Fruit fly (Drosophila melanogaster) whole organism, embryonic: ENCODE data around the gene CG11768.
A peak's percentile ranks its signal among the peaks of the same experiment; 100 is the strongest.

Experiments
- BEAF-32 ChIP-seq: fragments of 200-800 bp; sonication (Bioruptor generic); optimal IDR thresholded peaks from 3 replicates; lab custom pipeline; 2017; ENCODE audit warnings: missing biosample characterization, missing genetic modification characterization, mild to moderate bottlenecking, moderate library complexity, missing genetic modification reagents
- CG10267 ChIP-seq: fragments of 200-800 bp; sonication (Bioruptor generic); optimal IDR thresholded peaks from 2 replicates; lab custom pipeline; 2018; ENCODE audit warnings: missing biosample characterization, mild to moderate bottlenecking, missing genetic modification characterization, moderate library complexity
- CG13287 ChIP-seq: fragments of 200-800 bp; sonication (Bioruptor generic); IDR thresholded peaks from 2 replicates; pipeline ENCODE4 v1.3.6; 2022; ENCODE audit warnings: missing biosample characterization, missing genetic modification characterization; ENCODE audit not compliant: partially characterized antibody
- CG14860 ChIP-seq: fragments of 200-800 bp; sonication (Bioruptor generic); IDR thresholded peaks from 3 replicates; pipeline ENCODE4 v1.3.6; 2022; ENCODE audit warnings: missing biosample characterization, missing genetic modification characterization; ENCODE audit not compliant: partially characterized antibody
- CG1529 ChIP-seq: fragments of 200-800 bp; sonication (Bioruptor generic); optimal IDR thresholded peaks from 3 replicates; lab custom pipeline; 2018; ENCODE audit warnings: missing biosample characterization, missing genetic modification characterization
- CG18011 ChIP-seq: fragments of 200-800 bp; sonication (Bioruptor generic); optimal IDR thresholded peaks from 2 replicates; lab custom pipeline; 2017; ENCODE audit warnings: missing biosample characterization, missing genetic modification characterization, mild to moderate bottlenecking, moderate library complexity, missing genotype
- CG31365 ChIP-seq: fragments of 200-800 bp; sonication (Bioruptor generic); optimal IDR thresholded peaks from 2 replicates; lab custom pipeline; 2018; ENCODE audit warnings: missing biosample characterization, mild to moderate bottlenecking, missing genetic modification characterization
- CG4617 ChIP-seq: fragments of 200-800 bp; sonication (Bioruptor generic); optimal IDR thresholded peaks from 3 replicates; lab custom pipeline; 2016; ENCODE audit warnings: missing biosample characterization, missing genetic modification characterization, borderline replicate concordance
- CG9609 ChIP-seq: fragments of 200-800 bp; sonication (Bioruptor generic); optimal IDR thresholded peaks from 3 replicates; lab custom pipeline; 2016; ENCODE audit warnings: missing biosample characterization, missing genetic modification characterization
- CG9797 ChIP-seq: fragments of 200-800 bp; sonication (Bioruptor generic); optimal IDR thresholded peaks from 3 replicates; lab custom pipeline; 2018; ENCODE audit warnings: missing biosample characterization, mild to moderate bottlenecking, missing genetic modification characterization
- Camta ChIP-seq: fragments of 200-800 bp; sonication (Bioruptor generic); optimal IDR thresholded peaks from 2 replicates; lab custom pipeline; 2016; ENCODE audit warnings: missing biosample characterization, missing genetic modification characterization
- Dp ChIP-seq: fragments of 200-800 bp; sonication (Bioruptor generic); optimal IDR thresholded peaks from 2 replicates; lab custom pipeline; 2018; ENCODE audit warnings: missing biosample characterization, mild to moderate bottlenecking, missing genetic modification characterization, moderate library complexity
- E2f2 ChIP-seq: fragments of 200-800 bp; sonication (Bioruptor generic); IDR thresholded peaks from 2 replicates; pipeline ENCODE4 v1.3.6; 2022; ENCODE audit warnings: missing biosample characterization, missing genetic modification characterization
- HLHmδ ChIP-seq: fragments of 200-800 bp; sonication (Bioruptor generic); optimal IDR thresholded peaks from 2 replicates; lab custom pipeline; 2018; ENCODE audit warnings: missing biosample characterization, mild to moderate bottlenecking, missing genetic modification characterization, moderate library complexity
- HmgZ ChIP-seq: fragments of 200-800 bp; sonication (Bioruptor generic); optimal IDR thresholded peaks from 2 replicates; lab custom pipeline; 2018; ENCODE audit warnings: missing biosample characterization, mild to moderate bottlenecking, missing genetic modification characterization
- Lhr ChIP-seq: fragments of 200-800 bp; sonication (Bioruptor generic); optimal IDR thresholded peaks from 3 replicates; lab custom pipeline; 2017; ENCODE audit warnings: mild to moderate bottlenecking, missing biosample characterization, missing genetic modification reagents, missing genetic modification characterization
- Lpt ChIP-seq: fragments of >200 bp; optimal IDR thresholded peaks from 2 replicates; lab custom pipeline; 2018; ENCODE audit warnings: missing biosample characterization, missing genetic modification characterization
- MBD-R2 ChIP-seq: fragments of 200-800 bp; sonication (Bioruptor generic); IDR thresholded peaks from 2 replicates; pipeline ENCODE4 v1.3.6; 2022; ENCODE audit warnings: missing biosample characterization, missing genetic modification characterization
- MESR4 ChIP-seq: fragments of 200-800 bp; sonication (Bioruptor generic); optimal IDR thresholded peaks from 2 replicates; lab custom pipeline; 2018; ENCODE audit warnings: missing biosample characterization, mild to moderate bottlenecking, missing genetic modification characterization, moderate library complexity
- Med ChIP-seq: fragments of 200-800 bp; sonication (Bioruptor generic); peaks from one replicate; lab custom pipeline; 2016; ENCODE audit warnings: missing biosample characterization, missing genetic modification characterization, mild to moderate bottlenecking, inconsistent platforms, moderate library complexity
- Myb ChIP-seq: fragments of 200-800 bp; sonication (Bioruptor generic); optimal IDR thresholded peaks from 2 replicates; lab custom pipeline; 2016; ENCODE audit warnings: missing biosample characterization, missing genetic modification characterization
- Pdp1 ChIP-seq, 2 experiments: fragments of 200-800 bp; sonication (Bioruptor generic); optimal IDR thresholded peaks; 3 replicates each; lab custom pipeline; 2016; ENCODE audit warnings: missing biosample characterization in 2 of 2, missing genetic modification characterization in 2 of 2, mild to moderate bottlenecking in 1 of 2, moderate library complexity in 1 of 2
- Rfx ChIP-seq: fragments of 200-800 bp; sonication (Bioruptor generic); IDR thresholded peaks from 2 replicates; pipeline ENCODE4 v1.3.6; 2022; ENCODE audit warnings: missing biosample characterization, missing genetic modification characterization
- Scr ChIP-seq: fragments of 200-800 bp; sonication (Bioruptor generic); IDR thresholded peaks from 2 replicates; pipeline ENCODE4 v1.3.6; 2022; ENCODE audit warnings: missing biosample characterization, missing genetic modification characterization; ENCODE audit not compliant: partially characterized antibody
- Sin3A ChIP-seq: fragments of >200 bp; optimal IDR thresholded peaks from 2 replicates; lab custom pipeline; 2018
- Sox100B ChIP-seq: fragments of 200-800 bp; sonication (Bioruptor generic); optimal IDR thresholded peaks from 3 replicates; lab custom pipeline; 2018; ENCODE audit warnings: missing biosample characterization, mild to moderate bottlenecking, missing genetic modification characterization
- ab ChIP-seq: fragments of 200-800 bp; sonication (Bioruptor generic); optimal IDR thresholded peaks from 2 replicates; lab custom pipeline; 2016; ENCODE audit warnings: missing biosample characterization, missing genetic modification characterization
- az2 ChIP-seq: fragments of 200-800 bp; sonication (Bioruptor generic); optimal IDR thresholded peaks from 3 replicates; lab custom pipeline; 2016; ENCODE audit warnings: missing biosample characterization, missing genetic modification characterization
- crp ChIP-seq, 2 experiments: fragments of 200-800 bp; sonication (Bioruptor generic); optimal IDR thresholded peaks; 2 replicates in 1 of 2; 3 replicates in 1 of 2; lab custom pipeline; 2017; ENCODE audit warnings: missing biosample characterization in 2 of 2, missing genetic modification characterization in 2 of 2, mild to moderate bottlenecking in 1 of 2, moderate library complexity in 1 of 2
- cwo ChIP-seq: fragments of 200-800 bp; sonication (Bioruptor generic); optimal IDR thresholded peaks from 3 replicates; lab custom pipeline; 2017; ENCODE audit warnings: missing biosample characterization, missing genetic modification characterization, mild to moderate bottlenecking, moderate library complexity, missing genetic modification reagents
- exex ChIP-seq: fragments of 200-800 bp; sonication (Bioruptor generic); optimal IDR thresholded peaks from 4 replicates; lab custom pipeline; 2018; ENCODE audit warnings: missing biosample characterization, mild to moderate bottlenecking, missing genetic modification characterization, moderate library complexity
- gfzf ChIP-seq: fragments of 200-800 bp; sonication (Bioruptor generic); optimal IDR thresholded peaks from 2 replicates; lab custom pipeline; 2016; ENCODE audit warnings: missing biosample characterization, mild to moderate bottlenecking, missing genetic modification characterization, moderate library complexity
- grn ChIP-seq: fragments of 200-800 bp; sonication (Bioruptor generic); optimal IDR thresholded peaks from 3 replicates; lab custom pipeline; 2017; ENCODE audit warnings: missing biosample characterization, missing genetic modification characterization
- hbn ChIP-seq: fragments of 200-800 bp; sonication (Bioruptor generic); IDR thresholded peaks from 2 replicates; pipeline ENCODE4 v1.3.6; 2022; ENCODE audit warnings: missing biosample characterization, missing genetic modification characterization; ENCODE audit not compliant: partially characterized antibody
- insv ChIP-seq, 2 experiments: fragments of 200-800 bp; sonication (Bioruptor generic); optimal IDR thresholded peaks; 3 replicates each; lab custom pipeline; 2016 to 2018; ENCODE audit warnings: missing biosample characterization in 2 of 2, missing genetic modification characterization in 2 of 2
- phol ChIP-seq: fragments of 200-800 bp; sonication (Bioruptor generic); optimal IDR thresholded peaks from 3 replicates; lab custom pipeline; 2018; ENCODE audit warnings: missing biosample characterization, mild to moderate bottlenecking, missing genetic modification characterization, moderate library complexity
- pzg ChIP-seq: fragments of 200-800 bp; sonication (Bioruptor generic); optimal IDR thresholded peaks from 3 replicates; lab custom pipeline; 2018; ENCODE audit warnings: missing biosample characterization, mild to moderate bottlenecking, missing genetic modification characterization, moderate library complexity
- row ChIP-seq: fragments of 200-800 bp; sonication (Bioruptor generic); IDR thresholded peaks from 3 replicates; pipeline ENCODE4 v1.3.6; 2022; ENCODE audit warnings: missing biosample characterization, missing genetic modification characterization
- stwl ChIP-seq: fragments of 200-800 bp; sonication (Bioruptor generic); optimal IDR thresholded peaks from 3 replicates; lab custom pipeline; 2018; ENCODE audit warnings: missing biosample characterization, mild to moderate bottlenecking, missing genetic modification characterization, moderate library complexity
- trem ChIP-seq: fragments of 200-800 bp; optimal IDR thresholded peaks from 3 replicates; lab custom pipeline; 2019; ENCODE audit warnings: missing biosample characterization, mild to moderate bottlenecking, missing genetic modification characterization, moderate library complexity
- vvl ChIP-seq: fragments of 200-800 bp; sonication (Bioruptor generic); IDR thresholded peaks from 2 replicates; pipeline ENCODE4 v1.3.6; 2022; ENCODE audit warnings: missing biosample characterization, missing genetic modification characterization
- z ChIP-seq: fragments of 200-800 bp; sonication (Bioruptor generic); IDR thresholded peaks from 3 replicates; pipeline ENCODE4 v1.3.6; 2022; ENCODE audit warnings: missing biosample characterization, missing genetic modification characterization

CG11768 gene

DNA sequence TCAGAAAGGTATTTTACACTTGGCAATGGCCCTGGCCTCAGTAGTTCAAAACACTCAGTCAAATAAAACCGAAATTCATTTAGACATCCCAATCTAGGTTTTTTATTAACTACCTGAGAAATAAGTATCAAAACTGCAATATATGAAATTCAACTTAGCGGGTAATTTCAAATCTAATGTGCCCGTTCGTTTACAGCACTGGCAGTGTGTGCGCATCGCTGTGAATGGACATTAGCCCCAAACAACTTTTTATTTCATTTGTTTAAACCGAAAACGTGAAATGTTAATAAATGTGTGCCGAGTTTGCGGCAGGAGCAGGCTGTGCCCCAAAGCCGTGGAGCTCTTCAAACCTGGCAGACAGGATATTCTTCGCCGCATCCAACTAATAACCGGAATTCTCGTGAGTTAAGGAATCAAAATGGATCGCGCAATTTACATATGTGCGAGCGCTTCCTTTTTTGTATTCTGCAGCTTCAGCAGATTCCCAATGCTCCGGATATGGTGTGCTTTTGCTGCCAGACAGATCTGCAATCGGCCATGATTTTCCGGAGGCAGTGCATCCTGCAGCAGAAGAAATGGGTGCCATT is 44.9 kb downstream of the CG11768 start, which contains the start of gene nom:
Gene nom (plus strand): TSS at position 213 of the 587 bp plus-strand sequence.
- peak; percentile 31; the same call in 1 of the 2 replicates for TF ChIP-seq Rfx (GFP tag; lab: Robert Waterston, UW)
- no peak for TF ChIP-seq CG1529 (GFP tag; lab: Kevin White, UChicago)
- TF ChIP-seq CG14860 (GFP tag; lab: Robert Waterston, UW), result 0 out of 3 replicates have a peak, but pooled peaks have one; percentile 23
- TF ChIP-seq cwo (GFP tag; lab: Kevin White, UChicago), result no peak
- TF ChIP-seq pzg (GFP tag; lab: Kevin White, UChicago), result peak; percentile 48
- peak; percentile 67 for TF ChIP-seq Med (GFP tag; lab: Kevin White, UChicago)
- peak; percentile 49 for TF ChIP-seq stwl (tag; lab: Kevin White, UChicago)
- TF ChIP-seq Pdp1 (GFP tag; optimal IDR thresholded peaks at IDR 0.05; lab: Kevin White, UChicago), result peak in 1 of 2 experiments; percentile 49
- TF ChIP-seq grn, result no peak
- TF ChIP-seq CG18011, result peak; percentile 29
- TF ChIP-seq Myb (GFP tag; lab: Kevin White, UChicago), result peak; percentile 88
- peak; percentile 55 for TF ChIP-seq CG9797 (GFP tag; lab: Kevin White, UChicago)
- peak; percentile 40 for TF ChIP-seq CG4617
- peak in 1 of 2 experiments; percentile 7 for TF ChIP-seq insv (GFP tag; optimal IDR thresholded peaks at IDR 0.05; lab: Kevin White, UChicago)
- TF ChIP-seq Sin3A, result peak; percentile 23
- TF ChIP-seq crp (GFP tag; optimal IDR thresholded peaks at IDR 0.05; lab: Kevin White, UChicago), result peak in 1 of 2 experiments; percentile 22
- peak; percentile 89 for TF ChIP-seq E2f2 (GFP tag; lab: Robert Waterston, UW)
- TF ChIP-seq BEAF-32, result peak; percentile 10
- TF ChIP-seq CG31365 (tag; lab: Kevin White, UChicago), result no peak
- no peak for TF ChIP-seq HLHmδ (GFP tag; lab: Kevin White, UChicago)
- TF ChIP-seq gfzf (GFP tag; lab: Kevin White, UChicago), result peak; percentile 17
- peak; percentile 35 for TF ChIP-seq phol (tag; lab: Kevin White, UChicago)
- TF ChIP-seq MESR4, result peak; percentile 41
- TF ChIP-seq Sox100B, result no peak
- TF ChIP-seq az2 (GFP tag; lab: Kevin White, UChicago), result no peak
- no peak for TF ChIP-seq CG13287 (GFP tag; lab: Robert Waterston, UW)
- TF ChIP-seq hbn (GFP tag; lab: Robert Waterston, UW), result no peak
- TF ChIP-seq vvl (GFP tag; lab: Robert Waterston, UW), result 0 out of 2 replicates have a peak, but pooled peaks have one; percentile 29
- no peak for TF ChIP-seq trem (tag; lab: Kevin White, UChicago)
- TF ChIP-seq MBD-R2 (GFP tag; lab: Robert Waterston, UW), result peak; percentile 80
- peak; percentile 11 for TF ChIP-seq HmgZ
- TF ChIP-seq CG10267 (tag; lab: Kevin White, UChicago), result peak; percentile 89
- TF ChIP-seq Dp (GFP tag; lab: Kevin White, UChicago), result peak; percentile 84
- no peak for TF ChIP-seq CG9609 (GFP tag; lab: Kevin White, UChicago)
- TF ChIP-seq Lpt (GFP tag; lab: Kevin White, UChicago), result no peak
- 0 out of 2 replicates have a peak, but pooled peaks have one; percentile 7 for TF ChIP-seq Scr (GFP tag; lab: Robert Waterston, UW)
- peak; percentile 6; the same call in 1 of the 3 replicates for TF ChIP-seq row (GFP tag; lab: Robert Waterston, UW)

DNA sequence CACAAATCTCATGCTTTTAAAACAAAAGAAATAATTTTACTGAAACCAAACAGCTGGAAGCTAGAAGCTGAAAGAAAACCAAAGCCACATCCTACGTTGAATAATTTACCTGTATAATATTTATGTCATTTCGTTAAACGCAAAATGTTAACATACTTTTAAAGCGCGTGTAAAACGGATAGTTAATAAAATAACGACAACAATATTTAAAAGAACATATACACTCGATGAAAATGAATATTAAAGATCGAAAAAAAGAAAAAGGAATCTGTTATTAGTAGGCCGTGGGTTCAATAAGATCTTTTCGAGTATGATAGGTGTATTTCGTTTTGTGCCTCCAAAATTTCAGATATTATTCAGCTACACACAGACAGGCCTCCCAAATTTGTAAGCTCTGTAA is 46.9 kb downstream of the CG11768 start, which contains the start of gene CG8136:
Gene CG8136 (plus strand): TSS at position 301 of the 400 bp plus-strand sequence.
- TF ChIP-seq exex (tag; lab: Kevin White, UChicago) (no peak), BEAF-32 (no peak), z (no peak), Camta (GFP tag; lab: Kevin White, UChicago) (no peak), Lhr (GFP tag; lab: Kevin White, UChicago) (no peak), ab (no peak)
